Worm (Caenorhabditis elegans) whole organism, L4/young adult: ENCODE measurements around the gene pxd-1.

Experiments used
- W03F9.2 ChIP-seq: fragments of 150-350 bp; optimal IDR thresholded peaks from 2 replicates; lab custom pipeline; 2014; ENCODE audit warnings: missing biosample characterization, missing genetic modification characterization
- dao-5 ChIP-seq: sonication (generic microtip); optimal IDR thresholded peaks from 2 replicates; lab custom pipeline; 2016; ENCODE audit warnings: missing genotype, missing genetic modification characterization, moderate library complexity, missing compliant biosample characterization
- him-1 ChIP-seq: sonication (generic microtip); optimal IDR thresholded peaks from 2 replicates; lab custom pipeline; 2016; ENCODE audit warnings: missing genotype, missing genetic modification reagents, missing genetic modification characterization, missing compliant biosample characterization

The pxd-1 gene

ce11 chrIII:4005446-4006192, at the start of gene pxd-1:
TSS of gene pxd-1 (plus strand) at chrIII:4006142.
- TF ChIP-seq him-1 (no peak), dao-5 (no peak), W03F9.2 (tag; lab: Kevin White, UChicago) (no peak)

- TF ChIP-seq him-1 (no peak), W03F9.2 (tag; lab: Kevin White, UChicago) (no peak), dao-5 (no peak)
Observed at ce11 chrIII:3956293-3956692, 49.6 kb upstream of the pxd-1 start, which contains the start of gene F37A8.5. TSS of gene F37A8.5 (plus strand) at chrIII:3956624.

ce11 chrIII:3957119-3957739, 48.7 kb upstream of the pxd-1 start:
- TF ChIP-seq dao-5 (no peak), him-1 (no peak), W03F9.2 (tag; lab: Kevin White, UChicago) (no peak)

- TF ChIP-seq him-1, result no peak
Observed at ce11 chrIII:3957850-3958249, 48.1 kb upstream of the pxd-1 start.

ce11 chrIII:3959206-3959605, 46.7 kb upstream of the pxd-1 start:
- TF ChIP-seq dao-5 (no peak), him-1 (no peak), W03F9.2 (tag; lab: Kevin White, UChicago) (no peak)

- no peak for TF ChIP-seq W03F9.2 (tag; lab: Kevin White, UChicago)
- TF ChIP-seq dao-5, result no peak
- no peak for TF ChIP-seq him-1
Observed at ce11 chrIII:3959987-3960386, 46.0 kb upstream of the pxd-1 start, which contains the start of gene R10E9.3. TSS of gene R10E9.3 (plus strand) at chrIII:3960221.

ce11 chrIII:3964237-3964636, 41.7 kb upstream of the pxd-1 start, which contains the start of gene R10E9.2:
TSS of gene R10E9.2 (minus strand) at chrIII:3964337.
- TF ChIP-seq him-1, result no peak
- no peak for TF ChIP-seq dao-5
- no peak for TF ChIP-seq W03F9.2 (tag; lab: Kevin White, UChicago)

- TF ChIP-seq W03F9.2 (tag; lab: Kevin White, UChicago) (no peak), dao-5 (no peak), him-1 (no peak)
Observed at ce11 chrIII:3966143-3966542, 39.8 kb upstream of the pxd-1 start.

- TF ChIP-seq him-1, result no peak
- no peak for TF ChIP-seq dao-5
- TF ChIP-seq W03F9.2 (tag; lab: Kevin White, UChicago), result no peak
Observed at ce11 chrIII:3969133-3969532, 36.8 kb upstream of the pxd-1 start.

ce11 chrIII:3970395-3970794, 35.5 kb upstream of the pxd-1 start:
- no peak for TF ChIP-seq him-1
- no peak for TF ChIP-seq W03F9.2 (tag; lab: Kevin White, UChicago)
- no peak for TF ChIP-seq dao-5

- TF ChIP-seq W03F9.2 (tag; lab: Kevin White, UChicago) (no peak), him-1 (no peak), dao-5 (no peak)
Observed at ce11 chrIII:3972687-3973086, 33.3 kb upstream of the pxd-1 start, which contains the start of gene R10E9.4. TSS of gene R10E9.4 (minus strand) at chrIII:3972787.

ce11 chrIII:3974503-3974902, 31.4 kb upstream of the pxd-1 start:
- TF ChIP-seq him-1 (no peak), W03F9.2 (tag; lab: Kevin White, UChicago) (no peak), dao-5 (no peak)

- TF ChIP-seq dao-5 (no peak), W03F9.2 (tag; lab: Kevin White, UChicago) (no peak), him-1 (no peak)
Observed at ce11 chrIII:3975008-3975407, 30.9 kb upstream of the pxd-1 start.

- TF ChIP-seq dao-5, result no peak
Observed at ce11 chrIII:3976291-3976690, 29.7 kb upstream of the pxd-1 start, which contains the start of gene msi-1. TSS of gene msi-1 (minus strand) at chrIII:3976391.

- no peak for TF ChIP-seq him-1
- TF ChIP-seq dao-5, result no peak
- TF ChIP-seq W03F9.2 (tag; lab: Kevin White, UChicago), result no peak
Observed at ce11 chrIII:3976992-3977391, 28.9 kb upstream of the pxd-1 start.
